Worm (Caenorhabditis elegans): ENCODE data around the gene let-92.

Gene let-92

DNA sequence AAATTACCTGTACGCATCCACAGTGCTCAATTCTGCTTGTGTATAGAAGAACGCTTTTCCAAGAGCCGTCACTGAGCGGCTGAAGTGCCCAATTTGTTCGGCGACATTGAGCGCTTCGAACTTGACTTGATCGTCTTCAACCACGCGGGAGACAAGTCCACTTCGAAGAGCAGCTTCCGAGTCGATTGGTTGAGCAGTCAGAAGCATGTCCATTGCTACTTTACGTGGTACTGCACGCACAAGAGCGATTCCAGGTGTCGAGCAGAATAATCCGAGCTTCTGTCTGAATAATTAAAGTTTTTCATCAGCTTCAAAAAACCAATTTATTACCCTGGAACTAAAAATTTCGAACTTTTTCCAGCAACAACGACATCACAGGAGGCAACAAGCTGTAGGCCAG is 2.8 kb upstream of the let-92 start:
- TF ChIP-seq lsy-2 (tag; optimal IDR thresholded peaks at IDR 0.05) (no peak), nhr-12 (tag; optimal IDR thresholded peaks at IDR 0.05) (no peak), dmd-4 (tag; optimal IDR thresholded peaks at IDR 0.05) (no peak), alr-1 (tag; optimal IDR thresholded peaks at IDR 0.05) (no peak), nhr-77 (tag; optimal IDR thresholded peaks at IDR 0.05) (no peak), zag-1 (tag; optimal IDR thresholded peaks at IDR 0.05) (no peak), lin-13 (GFP tag; optimal IDR thresholded peaks at IDR 0.05) (no peak), F13H6.1 (tag; optimal IDR thresholded peaks at IDR 0.05) (no peak), mbf-1 (tag; optimal IDR thresholded peaks at IDR 0.05) (no peak), ztf-11 (tag; optimal IDR thresholded peaks at IDR 0.05) (no peak), nhr-129 (tag; optimal IDR thresholded peaks at IDR 0.05) (no peak), nhr-25 (tag; optimal IDR thresholded peaks at IDR 0.05) (no peak), nhr-10 (tag; optimal IDR thresholded peaks at IDR 0.05) (no peak), nhr-11 (tag; optimal IDR thresholded peaks at IDR 0.05) (no peak), elt-3 (tag; optimal IDR thresholded peaks at IDR 0.05) (no peak), C34F6.9 (tag; optimal IDR thresholded peaks at IDR 0.05) (no peak), nhr-6 (tag; optimal IDR thresholded peaks at IDR 0.05) (no peak), unc-39 (tag; optimal IDR thresholded peaks at IDR 0.05) (no peak)

DNA sequence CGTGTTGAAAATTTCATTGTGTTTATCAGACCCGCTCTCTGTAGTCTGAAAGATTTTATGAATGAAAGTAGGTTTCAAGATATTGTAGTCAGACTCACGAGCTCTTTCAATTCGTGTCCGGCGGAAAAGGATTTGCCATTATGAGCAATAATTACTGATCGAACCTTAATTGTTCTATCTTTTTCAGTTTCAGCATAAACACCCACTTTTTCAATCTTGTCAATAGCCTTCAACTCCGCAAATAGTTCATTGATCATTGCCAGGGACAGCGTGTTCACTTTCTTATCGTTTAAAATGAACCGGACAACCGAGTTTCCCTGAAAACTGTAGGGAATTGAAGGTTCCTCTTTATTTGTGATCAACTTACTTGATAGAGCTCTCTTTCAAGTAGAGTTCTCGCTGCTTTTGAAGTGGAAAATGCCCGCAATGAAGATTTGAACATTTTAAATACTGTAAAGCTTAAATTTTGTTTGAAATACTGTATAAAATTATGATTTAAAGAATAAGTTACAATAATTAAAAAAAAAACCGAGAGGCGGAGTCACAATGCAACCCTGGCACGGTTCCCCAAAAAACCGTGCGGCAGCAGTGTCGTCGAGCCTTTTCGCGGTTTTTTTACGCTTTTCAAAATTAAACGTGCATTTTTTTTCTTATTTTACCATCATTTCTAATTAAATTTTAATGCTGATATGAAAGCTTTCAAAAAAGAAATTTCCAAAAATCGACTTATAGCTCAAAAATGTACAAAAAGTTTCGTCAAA is 2.2 kb upstream of the let-92 start, which contains the start of gene ech-2:
Gene ech-2, minus strand, starts transcription at position 452 of the 761 bp plus-strand sequence.
- TF ChIP-seq ceh-82 (tag; optimal IDR thresholded peaks at IDR 0.05) (no peak), mdl-1 (tag; optimal IDR thresholded peaks at IDR 0.05) (no peak), unc-62 (GFP tag; optimal IDR thresholded peaks at IDR 0.05) (no peak), R02D3.7 (tag; optimal IDR thresholded peaks at IDR 0.05) (no peak), snpc-4 (tag; optimal IDR thresholded peaks at IDR 0.05) (peak; percentile 20), nhr-6 (tag; optimal IDR thresholded peaks at IDR 0.05) (no peak), alr-1 (tag; optimal IDR thresholded peaks at IDR 0.05) (no peak), crh-2 (tag; optimal IDR thresholded peaks at IDR 0.05) (no peak), nhr-12 (tag; optimal IDR thresholded peaks at IDR 0.05) (no peak), nhr-25 (tag; optimal IDR thresholded peaks at IDR 0.05) (no peak), ztf-11 (tag; optimal IDR thresholded peaks at IDR 0.05) (no peak), fos-1 (tag; optimal IDR thresholded peaks at IDR 0.05) (no peak), lin-13 (GFP tag; optimal IDR thresholded peaks at IDR 0.05) (no peak), nhr-10 (tag; optimal IDR thresholded peaks at IDR 0.05) (no peak), ztf-1 (GFP tag; conservative IDR thresholded peaks at IDR 0.05) (no peak), sma-3 (GFP tag; optimal IDR thresholded peaks at IDR 0.05) (no peak), lin-39 (tag; optimal IDR thresholded peaks at IDR 0.05) (no peak), mab-5 (tag; optimal IDR thresholded peaks at IDR 0.05) (no peak), lsy-2 (tag; optimal IDR thresholded peaks at IDR 0.05) (peak in 1 of 2 experiments; percentile 37), nhr-129 (tag; optimal IDR thresholded peaks at IDR 0.05) (no peak), nhr-21 (tag; optimal IDR thresholded peaks at IDR 0.05) (no peak), gmeb-1 (tag; optimal IDR thresholded peaks at IDR 0.05) (no peak), lin-11 (tag; optimal IDR thresholded peaks at IDR 0.05) (no peak), ztf-4 (tag; optimal IDR thresholded peaks at IDR 0.05) (no peak), sma-9 (GFP tag; optimal IDR thresholded peaks at IDR 0.05) (no peak), sma-9 (tag; optimal IDR thresholded peaks at IDR 0.05) (no peak), C34F6.9 (tag; optimal IDR thresholded peaks at IDR 0.05) (peak; percentile 15), unc-55 (GFP tag; optimal IDR thresholded peaks at IDR 0.05) (peak; percentile 41)

DNA sequence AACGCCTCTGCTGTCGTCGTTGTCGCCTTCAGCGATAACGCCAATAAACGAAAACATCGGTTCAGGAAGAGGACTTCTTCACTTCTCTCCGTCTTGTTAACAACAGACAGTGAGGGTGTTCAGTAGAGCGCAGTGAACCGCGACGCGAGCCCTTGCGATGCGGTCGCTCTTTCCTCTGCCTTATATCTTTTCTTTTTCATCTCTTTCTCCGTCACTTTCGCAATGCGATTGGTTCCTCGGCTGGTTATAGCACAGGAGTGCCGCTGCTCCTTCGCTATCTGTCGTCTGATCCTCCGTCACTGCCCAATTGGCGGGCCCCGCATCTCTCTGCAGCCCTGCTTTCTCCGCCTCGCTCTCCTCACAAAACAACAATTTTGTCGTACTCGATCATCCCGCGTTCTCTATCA is 1.1 kb upstream of the let-92 start:
- TF ChIP-seq snpc-4 (tag; optimal IDR thresholded peaks at IDR 0.05), result peak; percentile 56
- TF ChIP-seq ceh-16 (tag; optimal IDR thresholded peaks at IDR 0.05), result no peak
- peak; percentile 91 for TF ChIP-seq C34F6.9 (tag; optimal IDR thresholded peaks at IDR 0.05)
- TF ChIP-seq blmp-1 (tag; optimal IDR thresholded peaks at IDR 0.05; ENCODE audit: insufficient read depth), result no peak
- TF ChIP-seq ceh-82 (tag; optimal IDR thresholded peaks at IDR 0.05), result no peak
- no peak for TF ChIP-seq ama-1 (optimal IDR thresholded peaks at IDR 0.05)
- TF ChIP-seq nhr-21 (tag; optimal IDR thresholded peaks at IDR 0.05), result no peak
- TF ChIP-seq skn-1 (tag; optimal IDR thresholded peaks at IDR 0.05), result no peak
- TF ChIP-seq lsy-2 (tag; optimal IDR thresholded peaks at IDR 0.05), result peak; percentile 38 to 78
- TF ChIP-seq egl-27 (tag; optimal IDR thresholded peaks at IDR 0.05), result peak; percentile 60
- TF ChIP-seq mab-5 (tag; optimal IDR thresholded peaks at IDR 0.05), result peak; percentile 42
- TF ChIP-seq mdl-1 (tag; optimal IDR thresholded peaks at IDR 0.05), result peak in 1 of 2 experiments; percentile 55
- TF ChIP-seq elt-1 (tag; optimal IDR thresholded peaks at IDR 0.05), result no peak
- TF ChIP-seq nhr-11 (tag; optimal IDR thresholded peaks at IDR 0.05), result no peak
- TF ChIP-seq ztf-4 (tag; optimal IDR thresholded peaks at IDR 0.05), result no peak
- TF ChIP-seq nhr-6 (tag; optimal IDR thresholded peaks at IDR 0.05), result peak; percentile 16
- TF ChIP-seq fos-1 (tag; optimal IDR thresholded peaks at IDR 0.05), result peak; percentile 46
- TF ChIP-seq unc-39 (tag; optimal IDR thresholded peaks at IDR 0.05), result no peak
- TF ChIP-seq nhr-237 (tag; optimal IDR thresholded peaks at IDR 0.05), result no peak
- no peak for TF ChIP-seq lin-39 (tag; optimal IDR thresholded peaks at IDR 0.05)
- TF ChIP-seq F13H6.1 (tag; optimal IDR thresholded peaks at IDR 0.05), result peak; percentile 78
- no peak for TF ChIP-seq peb-1 (tag; optimal IDR thresholded peaks at IDR 0.05)
- TF ChIP-seq alr-1 (tag; optimal IDR thresholded peaks at IDR 0.05), result no peak
- TF ChIP-seq mbf-1 (tag; optimal IDR thresholded peaks at IDR 0.05), result no peak
- no peak for TF ChIP-seq nhr-10 (tag; optimal IDR thresholded peaks at IDR 0.05)
- peak; percentile 43 for TF ChIP-seq Y55F3AM.14 (GFP tag; optimal IDR thresholded peaks at IDR 0.05)
- no peak for TF ChIP-seq unc-62 (GFP tag; optimal IDR thresholded peaks at IDR 0.05)
- peak; percentile 90 for TF ChIP-seq zag-1 (tag; optimal IDR thresholded peaks at IDR 0.05)
- peak; percentile 92 for TF ChIP-seq lin-11 (tag; optimal IDR thresholded peaks at IDR 0.05)
- TF ChIP-seq ztf-1 (GFP tag; conservative IDR thresholded peaks at IDR 0.05), result no peak
- TF ChIP-seq aly-2 (tag; optimal IDR thresholded peaks at IDR 0.05), result no peak
- no peak for TF ChIP-seq elt-3 (tag; optimal IDR thresholded peaks at IDR 0.05)
- TF ChIP-seq R02D3.7 (tag; optimal IDR thresholded peaks at IDR 0.05), result no peak
